Worm (Caenorhabditis elegans): Measurements from ENCODE around the gene C02F12.5.

Gene C02F12.5

ce11 chrX:3668842-3669241 lies 3.1 kb downstream of the C02F12.5 start, which contains the start of gene snet-1:
snet-1 (minus strand) TSS chrX:3668942.
- TF ChIP-seq T22C8.4 (GFP tag; IDR thresholded peaks at IDR 0.05) (no peak), ztf-29 (GFP tag; IDR thresholded peaks at IDR 0.05) (no peak), flt-1 (GFP tag; IDR thresholded peaks at IDR 0.05) (no peak), cog-1 (tag; optimal IDR thresholded peaks at IDR 0.05) (no peak), ref-1 (GFP tag; conservative IDR thresholded peaks at IDR 0.05) (no peak), klf-2 (GFP tag; conservative IDR thresholded peaks at IDR 0.05) (no peak), med-1 (GFP tag; optimal IDR thresholded peaks at IDR 0.05; ENCODE audit: insufficient read depth) (no peak)

DNA sequence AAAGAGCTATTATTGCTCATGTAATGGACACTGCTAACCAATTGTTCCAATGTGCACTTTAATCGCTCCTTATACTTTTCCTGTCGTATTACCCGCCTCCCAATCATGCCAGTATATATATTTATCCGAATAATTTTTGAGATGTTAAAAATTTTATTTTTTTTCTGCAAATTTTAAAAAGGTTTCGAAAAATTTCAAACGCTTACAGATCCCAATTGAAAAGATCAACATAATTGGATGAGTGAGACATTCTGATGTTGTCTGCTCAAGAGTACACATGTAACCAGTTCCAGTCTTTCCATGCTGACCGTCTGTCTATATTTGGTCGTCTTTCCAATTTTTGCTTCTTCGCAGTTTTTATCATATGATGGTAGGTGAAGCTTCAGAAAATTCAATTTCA lies 12.7 kb downstream of the C02F12.5 start, which contains the start of gene R11G1.1:
R11G1.1 (plus strand) TSS at position 301 of the 400 bp plus-strand sequence.
- TF ChIP-seq ref-1 (GFP tag; conservative IDR thresholded peaks at IDR 0.05): no peak
- TF ChIP-seq cog-1 (tag; optimal IDR thresholded peaks at IDR 0.05): no peak
- TF ChIP-seq med-1 (GFP tag; optimal IDR thresholded peaks at IDR 0.05; ENCODE audit: insufficient read depth): no peak
- TF ChIP-seq T22C8.4 (GFP tag; IDR thresholded peaks at IDR 0.05): no peak
- no peak for TF ChIP-seq tab-1 (GFP tag; IDR thresholded peaks at IDR 0.05)
- no peak for TF ChIP-seq flt-1 (GFP tag; IDR thresholded peaks at IDR 0.05)
- no peak for TF ChIP-seq ztf-23 (GFP tag; IDR thresholded peaks at IDR 0.05)
- no peak for TF ChIP-seq klf-2 (GFP tag; conservative IDR thresholded peaks at IDR 0.05)
- no peak for TF ChIP-seq ztf-29 (GFP tag; IDR thresholded peaks at IDR 0.05)

ce11 chrX:3655972-3656371 lies 15.9 kb downstream of the C02F12.5 start, which contains the start of gene R11G1.7:
R11G1.7 (plus strand) TSS chrX:3656272.
- TF ChIP-seq ztf-29 (GFP tag; IDR thresholded peaks at IDR 0.05) (no peak), ztf-23 (GFP tag; IDR thresholded peaks at IDR 0.05) (no peak), klf-2 (GFP tag; conservative IDR thresholded peaks at IDR 0.05) (no peak), tab-1 (GFP tag; IDR thresholded peaks at IDR 0.05) (no peak), ref-1 (GFP tag; conservative IDR thresholded peaks at IDR 0.05) (no peak), med-1 (GFP tag; optimal IDR thresholded peaks at IDR 0.05; ENCODE audit: insufficient read depth) (no peak), cog-1 (tag; optimal IDR thresholded peaks at IDR 0.05) (no peak), flt-1 (GFP tag; IDR thresholded peaks at IDR 0.05) (no peak), T22C8.4 (GFP tag; IDR thresholded peaks at IDR 0.05) (no peak)

- no peak for TF ChIP-seq ztf-23 (GFP tag; IDR thresholded peaks at IDR 0.05)
- no peak for TF ChIP-seq tab-1 (GFP tag; IDR thresholded peaks at IDR 0.05)
- no peak for TF ChIP-seq ztf-29 (GFP tag; IDR thresholded peaks at IDR 0.05)
- no peak for TF ChIP-seq flt-1 (GFP tag; IDR thresholded peaks at IDR 0.05)
- TF ChIP-seq ref-1 (GFP tag; conservative IDR thresholded peaks at IDR 0.05): no peak
- TF ChIP-seq cog-1 (tag; optimal IDR thresholded peaks at IDR 0.05): no peak
- no peak for TF ChIP-seq med-1 (GFP tag; optimal IDR thresholded peaks at IDR 0.05; ENCODE audit: insufficient read depth)
- no peak for TF ChIP-seq klf-2 (GFP tag; conservative IDR thresholded peaks at IDR 0.05)
- TF ChIP-seq T22C8.4 (GFP tag; IDR thresholded peaks at IDR 0.05): no peak
Observed at ce11 chrX:3654623-3655022, 17.3 kb downstream of the C02F12.5 start, which contains the start of gene R11G1.11. R11G1.11 (plus strand) TSS chrX:3654923.

DNA sequence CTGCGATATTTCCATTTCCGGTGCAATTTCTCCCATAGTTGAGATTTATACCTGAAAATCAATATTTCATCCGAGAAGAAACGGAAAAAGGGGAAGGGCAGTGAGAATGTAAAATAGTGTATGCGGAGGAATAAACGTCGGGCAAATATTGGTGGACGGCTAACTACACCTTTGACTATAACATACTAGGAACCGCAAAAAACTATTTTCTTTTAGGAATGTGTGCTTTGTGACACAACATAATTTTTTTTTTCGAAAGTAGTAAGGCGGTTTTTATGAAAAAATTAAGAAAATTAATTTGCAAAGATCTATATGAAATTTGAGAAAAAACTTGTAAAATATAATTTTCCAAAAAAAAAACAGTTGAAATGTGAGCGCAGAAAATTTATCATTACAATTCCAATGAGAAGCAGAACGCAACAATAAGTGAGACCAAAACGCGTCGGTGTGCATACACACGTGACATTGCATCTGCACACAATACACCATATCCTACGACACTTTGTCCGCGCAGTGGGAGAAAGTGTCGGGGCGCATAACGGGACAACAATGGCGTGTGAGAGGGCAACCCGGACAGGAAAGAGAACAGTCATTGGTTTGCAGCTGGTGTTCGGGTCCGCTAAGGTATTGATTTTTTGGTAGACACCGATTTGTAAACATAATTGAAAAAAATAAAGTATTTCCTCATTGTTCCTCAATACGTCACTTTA lies 21.6 kb downstream of the C02F12.5 start, which contains the start of the genes sax-1 and R11G1.2:
sax-1 (minus strand) TSS at position 51 of the 710 bp plus-strand sequence.
R11G1.2 (plus strand) TSS at position 515 of the 710 bp plus-strand sequence.
- TF ChIP-seq T22C8.4 (GFP tag; IDR thresholded peaks at IDR 0.05) (peak; percentile 38; the same call in 1 of the 2 replicates), ztf-29 (GFP tag; IDR thresholded peaks at IDR 0.05) (no peak), klf-2 (GFP tag; conservative IDR thresholded peaks at IDR 0.05) (no peak), tab-1 (GFP tag; IDR thresholded peaks at IDR 0.05) (no peak), ztf-23 (GFP tag; IDR thresholded peaks at IDR 0.05) (no peak), flt-1 (GFP tag; IDR thresholded peaks at IDR 0.05) (no peak)

ce11 chrX:3645924-3646323 lies 26.0 kb downstream of the C02F12.5 start:
- no peak for TF ChIP-seq med-1 (GFP tag; optimal IDR thresholded peaks at IDR 0.05; ENCODE audit: insufficient read depth)
- no peak for TF ChIP-seq ztf-29 (GFP tag; IDR thresholded peaks at IDR 0.05)
- no peak for TF ChIP-seq cog-1 (tag; optimal IDR thresholded peaks at IDR 0.05)
- no peak for TF ChIP-seq klf-2 (GFP tag; conservative IDR thresholded peaks at IDR 0.05)
- no peak for TF ChIP-seq ref-1 (GFP tag; conservative IDR thresholded peaks at IDR 0.05)

DNA sequence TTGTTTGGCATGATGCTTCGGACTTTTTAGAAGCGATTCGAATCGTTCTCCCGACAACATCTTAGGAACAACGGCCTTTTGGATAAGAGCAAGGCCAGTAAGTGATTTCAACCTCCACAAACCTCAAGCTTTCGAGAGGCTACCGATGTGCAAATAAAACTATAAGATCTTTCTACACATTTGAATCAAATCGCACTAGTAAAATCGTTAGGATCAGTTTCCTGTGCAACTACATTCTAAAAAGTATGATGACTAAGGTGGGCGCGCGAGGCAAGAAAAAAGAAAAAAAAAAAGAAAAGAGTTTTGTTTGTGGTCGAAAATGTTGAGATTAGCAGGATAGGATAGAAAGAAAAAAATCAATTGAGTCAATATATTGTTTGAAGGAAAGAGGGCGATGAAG lies 27.1 kb downstream of the C02F12.5 start, which contains the start of gene tmem-24:
tmem-24 (minus strand) TSS at position 101 of the 400 bp plus-strand sequence.
- TF ChIP-seq med-1 (GFP tag; optimal IDR thresholded peaks at IDR 0.05; ENCODE audit: insufficient read depth) (no peak), cog-1 (tag; optimal IDR thresholded peaks at IDR 0.05) (no peak), T22C8.4 (GFP tag; IDR thresholded peaks at IDR 0.05) (no peak), klf-2 (GFP tag; conservative IDR thresholded peaks at IDR 0.05) (no peak), ztf-23 (GFP tag; IDR thresholded peaks at IDR 0.05) (no peak), tab-1 (GFP tag; IDR thresholded peaks at IDR 0.05) (no peak)

- TF ChIP-seq cog-1 (tag; optimal IDR thresholded peaks at IDR 0.05): no peak
- TF ChIP-seq med-1 (GFP tag; optimal IDR thresholded peaks at IDR 0.05; ENCODE audit: insufficient read depth): no peak
- no peak for TF ChIP-seq ref-1 (GFP tag; conservative IDR thresholded peaks at IDR 0.05)
- TF ChIP-seq tab-1 (GFP tag; IDR thresholded peaks at IDR 0.05): no peak
- TF ChIP-seq ztf-29 (GFP tag; IDR thresholded peaks at IDR 0.05): no peak
- no peak for TF ChIP-seq flt-1 (GFP tag; IDR thresholded peaks at IDR 0.05)
- no peak for TF ChIP-seq klf-2 (GFP tag; conservative IDR thresholded peaks at IDR 0.05)
- no peak for TF ChIP-seq ztf-23 (GFP tag; IDR thresholded peaks at IDR 0.05)
Observed at ce11 chrX:3634782-3635181, 37.1 kb downstream of the C02F12.5 start.

DNA sequence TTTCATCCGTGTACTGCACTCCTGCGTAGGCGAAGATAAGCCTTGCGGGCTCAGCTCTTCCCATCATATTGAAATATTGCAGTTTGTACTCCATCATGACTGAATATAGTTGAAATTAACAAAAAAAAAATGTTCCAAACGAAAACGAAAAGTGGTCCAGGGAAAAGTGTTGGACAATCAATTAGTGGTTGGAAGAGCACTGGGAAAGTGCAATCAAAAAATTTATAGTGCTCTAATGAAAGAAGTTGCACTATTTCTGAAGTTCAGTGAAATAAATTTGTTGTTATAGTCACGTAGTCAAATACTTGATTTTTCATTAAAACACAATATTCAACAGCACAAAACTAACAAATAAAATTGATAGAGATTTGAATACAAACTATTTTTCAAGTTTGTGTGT lies 38.2 kb downstream of the C02F12.5 start, which contains the start of gene gst-11:
gst-11 (minus strand) TSS at position 101 of the 400 bp plus-strand sequence.
- no peak for TF ChIP-seq T22C8.4 (GFP tag; IDR thresholded peaks at IDR 0.05)
- no peak for TF ChIP-seq klf-2 (GFP tag; conservative IDR thresholded peaks at IDR 0.05)
- no peak for TF ChIP-seq med-1 (GFP tag; optimal IDR thresholded peaks at IDR 0.05; ENCODE audit: insufficient read depth)
- TF ChIP-seq tab-1 (GFP tag; IDR thresholded peaks at IDR 0.05): no peak
- TF ChIP-seq ztf-23 (GFP tag; IDR thresholded peaks at IDR 0.05): no peak
- TF ChIP-seq ztf-29 (GFP tag; IDR thresholded peaks at IDR 0.05): no peak
- no peak for TF ChIP-seq cog-1 (tag; optimal IDR thresholded peaks at IDR 0.05)
- TF ChIP-seq ref-1 (GFP tag; conservative IDR thresholded peaks at IDR 0.05): no peak
- TF ChIP-seq flt-1 (GFP tag; IDR thresholded peaks at IDR 0.05): no peak

Data from whole organism, midembryonic.